Worm (Caenorhabditis elegans): ENCODE results near the gene Y55F3C.10.

The Y55F3C.10 gene

DNA sequence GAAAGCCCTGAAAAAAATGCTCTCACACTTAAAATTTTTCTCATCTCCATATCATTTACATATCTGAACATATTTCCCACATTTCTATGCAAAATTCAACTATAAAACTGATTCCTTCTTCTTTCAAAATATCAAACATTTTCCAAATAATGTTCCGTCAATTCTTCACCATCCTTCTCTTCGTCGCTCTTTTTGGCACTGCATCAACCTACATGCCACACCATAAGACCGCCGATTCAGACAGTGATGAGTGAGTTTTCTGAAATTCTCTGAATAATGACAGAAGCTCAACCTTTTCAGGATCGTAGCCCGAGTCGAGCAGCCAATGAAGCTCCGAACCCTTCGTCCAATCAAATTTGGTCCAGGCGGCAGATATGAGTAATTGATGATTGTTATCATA lies 43.0 kb downstream of the Y55F3C.10 start, which contains the start of gene K11H12.5 (continued):
- TF ChIP-seq F16B12.6 (tag; optimal IDR thresholded peaks at IDR 0.05) = no peak

DNA sequence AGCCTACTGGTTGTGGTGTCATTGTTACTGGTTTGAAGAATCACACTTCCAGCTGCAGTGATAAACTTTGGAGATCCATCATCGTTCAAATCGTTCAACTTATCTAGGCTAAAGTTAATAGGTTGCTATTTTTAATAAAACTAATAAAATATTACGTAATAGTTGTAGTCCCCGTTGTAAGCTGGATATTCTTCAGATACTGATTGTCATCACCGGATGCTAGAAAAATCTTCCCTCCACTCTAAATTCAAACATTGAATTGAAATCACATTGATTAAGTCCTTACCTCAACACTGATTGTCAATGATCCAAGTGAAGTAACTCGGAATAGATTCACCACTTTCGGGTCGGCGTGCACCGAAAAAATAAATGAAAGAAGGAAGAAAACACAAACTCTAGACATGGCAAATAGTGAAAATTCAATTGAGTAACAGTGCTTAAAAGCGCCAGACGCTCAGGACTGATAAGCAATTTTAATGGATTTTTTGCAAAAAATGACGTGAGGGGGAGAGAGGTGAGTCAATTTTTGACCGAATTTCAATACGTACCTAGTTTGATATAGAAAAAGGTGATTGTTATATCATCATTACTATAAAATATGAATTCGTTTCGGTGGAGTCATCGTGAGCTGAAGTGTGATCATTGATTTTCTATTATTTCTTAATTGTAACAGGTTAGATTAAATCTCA lies 43.6 kb downstream of the Y55F3C.10 start, which contains the start of the genes K11H12.4 and K11H12.10:
Gene K11H12.4 (minus strand): TSS at position 413 of the 689 bp plus-strand sequence.
Gene K11H12.10 (plus strand): TSS at position 605 of the 689 bp plus-strand sequence.
- TF ChIP-seq mef-2 (tag; optimal IDR thresholded peaks at IDR 0.05) (no peak), efl-1 (optimal IDR thresholded peaks at IDR 0.05) (no peak), efl-1 (GFP tag; optimal IDR thresholded peaks at IDR 0.05 in 1 of 2) (peak in 1 of 2 experiments; percentile 60), skn-1 (tag; optimal IDR thresholded peaks at IDR 0.05) (no peak), elt-2 (tag; optimal IDR thresholded peaks at IDR 0.05) (peak; percentile 43), nhr-85 (tag) (peak; percentile 44), zag-1 (tag; optimal IDR thresholded peaks at IDR 0.05) (no peak), mab-9 (GFP tag; IDR thresholded peaks at IDR 0.05) (no peak), C34B4.2 (tag; optimal IDR thresholded peaks at IDR 0.05) (no peak)

- TF ChIP-seq unc-62 (GFP tag; optimal IDR thresholded peaks at IDR 0.05) (no peak), snpc-4 (tag; optimal IDR thresholded peaks at IDR 0.05) (no peak), lin-35 (GFP tag; optimal IDR thresholded peaks at IDR 0.05) (peak in 1 of 2 experiments; percentile 4), elt-2 (tag; optimal IDR thresholded peaks at IDR 0.05) (peak; percentile 33), efl-1 (optimal IDR thresholded peaks at IDR 0.05) (no peak), efl-1 (GFP tag; optimal IDR thresholded peaks at IDR 0.05 in 1 of 2) (peak in 1 of 2 experiments; percentile 29)
These were observed 45.9 kb downstream of the Y55F3C.10 start, which contains the start of gene K11H12.3 for ce11 chrIV:673313-673712. Gene K11H12.3, minus strand, starts transcription at chrIV:673480.

- TF ChIP-seq nhr-85 (tag) = peak; percentile 6
- no peak for TF ChIP-seq efl-1 (optimal IDR thresholded peaks at IDR 0.05)
- peak in 1 of 2 experiments; percentile 35 for TF ChIP-seq efl-1 (GFP tag; optimal IDR thresholded peaks at IDR 0.05 in 1 of 2)
- TF ChIP-seq egl-27 (tag; optimal IDR thresholded peaks at IDR 0.05) = no peak
These were observed 48.8 kb downstream of the Y55F3C.10 start, which contains the start of gene K11H12.11 for ce11 chrIV:670455-670854. Gene K11H12.11, minus strand, starts transcription at chrIV:670555.

All from whole organism, L1 larva.